Worm (Caenorhabditis elegans) whole organism, L3 larva: ENCODE measurements around the gene ints-5.

Experiments used
- R02D3.7 ChIP-seq: fragments of 150-350 bp; optimal IDR thresholded peaks from 2 replicates; lab custom pipeline; 2014; ENCODE audit warnings: missing biosample characterization, missing genetic modification characterization
- ZK546.5 ChIP-seq: sonication (generic microtip); optimal IDR thresholded peaks from 2 replicates; lab custom pipeline; 2017; ENCODE audit warnings: missing biosample characterization, missing genetic modification characterization
- aly-2 ChIP-seq: fragments of 150-350 bp; optimal IDR thresholded peaks from 2 replicates; lab custom pipeline; 2014; ENCODE audit warnings: missing biosample characterization, missing genetic modification characterization
- ama-1 ChIP-seq: fragments of 150-350 bp; optimal IDR thresholded peaks from 2 replicates; lab custom pipeline; 2018
- ceh-16 ChIP-seq: sonication (generic microtip); optimal IDR thresholded peaks from 2 replicates; lab custom pipeline; 2017; ENCODE audit warnings: missing biosample characterization, missing genetic modification characterization
- ceh-28 ChIP-seq: fragments of 150-350 bp; optimal IDR thresholded peaks from 2 replicates; lab custom pipeline; 2014; ENCODE audit warnings: missing biosample characterization, missing genetic modification reagents, missing genetic modification characterization
- ceh-82 ChIP-seq: fragments of 150-350 bp; optimal IDR thresholded peaks from 2 replicates; lab custom pipeline; 2014; ENCODE audit warnings: missing biosample characterization, missing genetic modification characterization
- ceh-9 ChIP-seq: sonication (generic microtip); optimal IDR thresholded peaks from 2 replicates; lab custom pipeline; 2018; ENCODE audit warnings: missing biosample characterization, missing genetic modification characterization
- daf-12 ChIP-seq: fragments of 150-350 bp; optimal IDR thresholded peaks from 2 replicates; lab custom pipeline; 2014; ENCODE audit warnings: missing biosample characterization, missing genetic modification reagents, missing genetic modification characterization
- egl-27 ChIP-seq: sonication (generic microtip); optimal IDR thresholded peaks from 4 replicates; lab custom pipeline; 2017; ENCODE audit warnings: missing biosample characterization, missing genetic modification reagents, missing genetic modification characterization
- elt-2 ChIP-seq: sonication (generic microtip); optimal IDR thresholded peaks from 2 replicates; lab custom pipeline; 2016; ENCODE audit warnings: missing genetic modification reagents, mild to moderate bottlenecking, missing genetic modification characterization, missing compliant biosample characterization
- elt-3 ChIP-seq, 3 experiments: fragments of 150-350 bp in 1 of 3; sonication (generic microtip) in 2 of 3; optimal IDR thresholded peaks; 2 replicates in 2 of 3; 4 replicates in 1 of 3; lab custom pipeline; 2014 to 2017; ENCODE audit warnings: missing biosample characterization in 3 of 3, missing genetic modification characterization in 3 of 3
- fkh-10 ChIP-seq: sonication (generic microtip); optimal IDR thresholded peaks from 2 replicates; lab custom pipeline; 2017; ENCODE audit warnings: missing biosample characterization, missing genetic modification reagents, missing genetic modification characterization
- fkh-2 ChIP-seq: fragments of 150-350 bp; optimal IDR thresholded peaks from 2 replicates; lab custom pipeline; 2014; ENCODE audit warnings: missing biosample characterization, missing genetic modification reagents, missing genetic modification characterization
- fos-1 ChIP-seq: fragments of 150-350 bp; optimal IDR thresholded peaks from 2 replicates; lab custom pipeline; 2014; ENCODE audit warnings: missing biosample characterization, missing genetic modification characterization
- hmg-11 ChIP-seq: sonication (generic microtip); optimal IDR thresholded peaks from 2 replicates; lab custom pipeline; 2016; ENCODE audit warnings: missing genetic modification characterization, missing compliant biosample characterization
- jun-1 ChIP-seq: fragments of 150-350 bp; optimal IDR thresholded peaks from 2 replicates; lab custom pipeline; 2014; ENCODE audit warnings: missing biosample characterization, missing genetic modification reagents, missing genetic modification characterization
- lin-15B ChIP-seq: fragments of 150-350 bp; optimal IDR thresholded peaks from 2 replicates; lab custom pipeline; 2014; ENCODE audit warnings: missing biosample characterization, missing genetic modification characterization
- lin-39 ChIP-seq: fragments of 150-350 bp; optimal IDR thresholded peaks from 2 replicates; lab custom pipeline; 2018; ENCODE audit warnings: missing biosample characterization, missing genetic modification reagents, missing genetic modification characterization
- mdl-1 ChIP-seq: fragments of 150-350 bp; optimal IDR thresholded peaks from 2 replicates; lab custom pipeline; 2014; ENCODE audit warnings: missing biosample characterization, missing genetic modification characterization
- mml-1 ChIP-seq: fragments of 150-350 bp; sonication (generic microtip); optimal IDR thresholded peaks from 3 replicates; lab custom pipeline; 2014; ENCODE audit warnings: missing biosample characterization, missing genetic modification characterization
- nfya-1 ChIP-seq: sonication (generic microtip); optimal IDR thresholded peaks from 2 replicates; lab custom pipeline; 2017; ENCODE audit warnings: missing genetic modification characterization, mild to moderate bottlenecking, missing compliant biosample characterization, antibody characterized with exemption, moderate library complexity; ENCODE audit not compliant: insufficient read depth
- nhr-11 ChIP-seq: fragments of 150-350 bp; optimal IDR thresholded peaks from 2 replicates; lab custom pipeline; 2014; ENCODE audit warnings: missing biosample characterization, missing genetic modification characterization
- nhr-12 ChIP-seq: fragments of 150-350 bp; optimal IDR thresholded peaks from 2 replicates; lab custom pipeline; 2014; ENCODE audit warnings: missing biosample characterization, missing genetic modification characterization
- nhr-237 ChIP-seq: fragments of 150-350 bp; optimal IDR thresholded peaks from 2 replicates; lab custom pipeline; 2014; ENCODE audit warnings: missing biosample characterization, missing genetic modification characterization
- nhr-25 ChIP-seq: sonication (generic microtip); optimal IDR thresholded peaks from 2 replicates; lab custom pipeline; 2017; ENCODE audit warnings: missing biosample characterization, missing genetic modification characterization
- nhr-28 ChIP-seq: fragments of 150-350 bp; optimal IDR thresholded peaks from 2 replicates; lab custom pipeline; 2014; ENCODE audit warnings: missing biosample characterization, missing genetic modification characterization
- nhr-43 ChIP-seq: sonication (generic microtip); optimal IDR thresholded peaks from 2 replicates; lab custom pipeline; 2016; ENCODE audit warnings: mild to moderate bottlenecking, missing genetic modification characterization, missing compliant biosample characterization; ENCODE audit not compliant: poor library complexity, severe bottlenecking
- nhr-76 ChIP-seq: fragments of 150-350 bp; sonication (generic microtip); optimal IDR thresholded peaks from 5 replicates; lab custom pipeline; 2014; ENCODE audit warnings: missing biosample characterization, missing genetic modification characterization
- pha-4 ChIP-seq: fragments of 150-350 bp; optimal IDR thresholded peaks from 2 replicates; lab custom pipeline; 2014; ENCODE audit warnings: missing biosample characterization, missing genetic modification reagents, missing genetic modification characterization
- pqm-1 ChIP-seq: fragments of 150-350 bp; optimal IDR thresholded peaks from 2 replicates; lab custom pipeline; 2017; ENCODE audit warnings: missing biosample characterization, missing genetic modification characterization, inconsistent platforms
- sea-2 ChIP-seq: fragments of 150-350 bp; sonication (generic microtip); optimal IDR thresholded peaks from 4 replicates; lab custom pipeline; 2014; ENCODE audit warnings: missing biosample characterization, missing genetic modification reagents, missing genetic modification characterization
- skn-1 ChIP-seq: fragments of 150-350 bp; optimal IDR thresholded peaks from 2 replicates; lab custom pipeline; 2014; ENCODE audit warnings: missing biosample characterization, missing genetic modification characterization
- tbx-2 ChIP-seq: sonication (generic microtip); optimal IDR thresholded peaks from 2 replicates; lab custom pipeline; 2016; ENCODE audit warnings: mild to moderate bottlenecking, missing genetic modification characterization, missing compliant biosample characterization
- unc-39 ChIP-seq: sonication (generic microtip); optimal IDR thresholded peaks from 4 replicates; lab custom pipeline; 2017; ENCODE audit warnings: missing biosample characterization, missing genetic modification characterization
- unc-62 ChIP-seq: fragments of 150-350 bp; sonication (generic microtip); optimal IDR thresholded peaks from 4 replicates; lab custom pipeline; 2014; ENCODE audit warnings: missing biosample characterization, missing genetic modification reagents, missing genetic modification characterization
- ztf-11 ChIP-seq: fragments of 150-350 bp; optimal IDR thresholded peaks from 2 replicates; lab custom pipeline; 2014; ENCODE audit warnings: missing biosample characterization, missing genetic modification characterization
- ztf-4 ChIP-seq: fragments of 150-350 bp; optimal IDR thresholded peaks from 2 replicates; lab custom pipeline; 2014; ENCODE audit warnings: missing biosample characterization, missing genetic modification characterization

The ints-5 gene

ce11 chrV:18516496-18516895 lies 17.3 kb upstream of the ints-5 start, which contains the start of gene hmit-1.1:
hmit-1.1 (plus strand) TSS chrV:18516789.
- TF ChIP-seq daf-12 (tag; lab: Kevin White, UChicago) (no peak), pha-4 (tag; lab: Kevin White, UChicago) (peak; percentile 29), nhr-28 (tag; lab: Kevin White, UChicago) (no peak), pqm-1 (peak; percentile 94), jun-1 (tag; lab: Kevin White, UChicago) (peak; percentile 26), elt-2 (tag; lab: Kevin White, UChicago) (peak; percentile 97), elt-3 (tag; optimal IDR thresholded peaks at IDR 0.05; lab: Kevin White, UChicago) (no peak), sea-2 (GFP tag; lab: Kevin White, UChicago) (no peak)
- TF ChIP-seq, all 47 proteins: peak for 4

ce11 chrV:18524460-18524859 lies 9.3 kb upstream of the ints-5 start, which contains the start of gene hmit-1.2:
hmit-1.2 (plus strand) TSS chrV:18524760.
- TF ChIP-seq lin-39 (tag; lab: Kevin White, UChicago) (no peak), ceh-82 (tag; lab: Kevin White, UChicago) (no peak), nfya-1 (tag; lab: Kevin White, UChicago) (no peak), fkh-2 (tag; lab: Kevin White, UChicago) (no peak), unc-39 (tag; lab: Kevin White, UChicago) (no peak), mdl-1 (tag; lab: Kevin White, UChicago) (no peak), nhr-11 (tag; lab: Kevin White, UChicago) (no peak), ama-1 (lab: Kevin White, UChicago) (no peak), nhr-237 (tag; lab: Kevin White, UChicago) (no peak), hmg-11 (tag; lab: Kevin White, UChicago) (no peak), ztf-4 (no peak)
- TF ChIP-seq, all 47 proteins: peak for 0

- TF ChIP-seq lin-15B (no peak), ceh-9 (tag; lab: Kevin White, UChicago) (no peak), ceh-28 (tag; lab: Kevin White, UChicago) (no peak), lin-39 (tag; lab: Kevin White, UChicago) (no peak), aly-2 (tag; lab: Kevin White, UChicago) (no peak), nhr-25 (tag; lab: Kevin White, UChicago) (no peak), nhr-12 (tag; lab: Kevin White, UChicago) (no peak), unc-62 (no peak), nfya-1 (tag; lab: Kevin White, UChicago) (no peak), pqm-1 (no peak), ZK546.5 (no peak), fos-1 (tag; lab: Kevin White, UChicago) (no peak), ztf-4 (no peak), ceh-16 (tag; lab: Kevin White, UChicago) (no peak), jun-1 (tag; lab: Kevin White, UChicago) (no peak)
These were observed 2.3 kb downstream of the ints-5 start for ce11 chrV:18536015-18536414.

ce11 chrV:18553750-18554149 lies 20.0 kb downstream of the ints-5 start, which contains the start of gene Y51A2D.8:
Y51A2D.8 (minus strand) TSS chrV:18553850.
- TF ChIP-seq R02D3.7 (tag; lab: Kevin White, UChicago) (no peak), tbx-2 (no peak), nhr-43 (no peak), ztf-4 (no peak), mdl-1 (tag; lab: Kevin White, UChicago) (no peak), nhr-76 (tag; lab: Kevin White, UChicago) (no peak), lin-39 (tag; lab: Kevin White, UChicago) (no peak), nhr-25 (tag; lab: Kevin White, UChicago) (no peak), skn-1 (tag; lab: Kevin White, UChicago) (no peak), nhr-12 (tag; lab: Kevin White, UChicago) (no peak), egl-27 (tag; lab: Kevin White, UChicago) (no peak), fkh-2 (tag; lab: Kevin White, UChicago) (no peak), ztf-11 (tag; lab: Kevin White, UChicago) (no peak), fkh-10 (GFP tag; lab: Kevin White, UChicago) (no peak), mml-1 (tag; lab: Kevin White, UChicago) (no peak), lin-15B (no peak), nhr-11 (tag; lab: Kevin White, UChicago) (no peak), nhr-28 (tag; lab: Kevin White, UChicago) (no peak)
